Worm (Caenorhabditis elegans) whole organism, midembryonic: ENCODE results near the gene srbc-11.

ENCODE experiments used
- T22C8.4 ChIP-seq: fragments of 200-800 bp; sonication (Bioruptor generic); IDR thresholded peaks from 2 replicates; pipeline ENCODE4 v1.3.6; 2022; ENCODE audit warnings: missing genetic modification characterization, missing compliant biosample characterization
- cog-1 ChIP-seq: sonication (generic microtip); optimal IDR thresholded peaks from 2 replicates; lab custom pipeline; 2016; ENCODE audit warnings: missing genetic modification characterization, missing compliant biosample characterization
- flt-1 ChIP-seq: fragments of 200-800 bp; sonication (Bioruptor generic); IDR thresholded peaks from 2 replicates; pipeline ENCODE4 v1.3.6; 2022; ENCODE audit warnings: missing genetic modification characterization, missing compliant biosample characterization
- klf-2 ChIP-seq: fragments of 200-800 bp; sonication (Bioruptor generic); conservative IDR thresholded peaks from 2 replicates; pipeline ENCODE4 v1.3.6; 2022; ENCODE audit warnings: missing genetic modification reagents, missing genetic modification characterization, missing compliant biosample characterization
- med-1 ChIP-seq: sonication (generic microtip); optimal IDR thresholded peaks from 2 replicates; lab custom pipeline; 2017; ENCODE audit warnings: missing genetic modification characterization, mild to moderate bottlenecking, missing compliant biosample characterization, antibody characterized with exemption, missing genetic modification reagents; ENCODE audit not compliant: insufficient read depth
- ref-1 ChIP-seq: fragments of 200-800 bp; sonication (Bioruptor generic); conservative IDR thresholded peaks from 2 replicates; pipeline ENCODE4 v1.3.6; 2022; ENCODE audit warnings: missing genetic modification reagents, missing genetic modification characterization, missing compliant biosample characterization
- tab-1 ChIP-seq: fragments of 200-800 bp; sonication (Bioruptor generic); IDR thresholded peaks from 2 replicates; pipeline ENCODE4 v1.3.6; 2022; ENCODE audit warnings: missing genetic modification characterization, missing compliant biosample characterization
- ztf-23 ChIP-seq: fragments of 200-800 bp; sonication (Bioruptor generic); IDR thresholded peaks from 2 replicates; pipeline ENCODE4 v1.3.6; 2022; ENCODE audit warnings: missing genetic modification reagents, missing genetic modification characterization, missing compliant biosample characterization
- ztf-29 ChIP-seq: fragments of 200-800 bp; sonication (Bioruptor generic); IDR thresholded peaks from 2 replicates; pipeline ENCODE4 v1.3.6; 2022; ENCODE audit warnings: missing genetic modification reagents, missing genetic modification characterization, missing compliant biosample characterization

The srbc-11 gene

ce11 chrV:7495189-7495588 is at the start of gene srbc-11:
Gene srbc-11, minus strand, starts transcription at chrV:7495289.
- TF ChIP-seq tab-1 (GFP tag; lab: Robert Waterston, UW) (no peak), klf-2 (GFP tag; lab: Robert Waterston, UW) (no peak), med-1 (GFP tag; lab: Kevin White, UChicago) (no peak), cog-1 (tag; lab: Kevin White, UChicago) (no peak), ztf-29 (GFP tag; lab: Robert Waterston, UW) (no peak), ztf-23 (GFP tag; lab: Robert Waterston, UW) (no peak), T22C8.4 (no peak), flt-1 (no peak)

- TF ChIP-seq ref-1 (GFP tag; lab: Robert Waterston, UW), result no peak
Measured at ce11 chrV:7543728-7544127, 48.6 kb upstream of the srbc-11 start.

DNA sequence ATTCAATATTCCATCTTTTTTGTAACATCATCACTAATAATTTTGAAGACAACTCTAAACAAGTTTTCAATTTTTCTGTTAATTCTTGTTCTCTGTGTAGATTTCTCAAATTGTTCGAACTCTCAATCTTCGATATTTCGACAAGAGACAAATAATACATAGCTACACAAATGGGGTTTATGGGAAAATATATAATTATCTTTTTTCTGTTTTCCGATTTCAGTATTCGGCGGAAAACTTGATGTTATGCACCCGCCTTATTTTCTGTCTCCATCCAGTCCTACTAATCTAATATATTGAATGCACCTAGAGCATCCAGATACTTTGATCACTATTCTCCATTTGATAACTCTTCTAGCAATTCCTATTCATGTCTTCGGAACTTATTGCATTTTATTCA is 43.9 kb upstream of the srbc-11 start, which contains the start of gene srh-268:
srh-268 (plus strand) TSS at position 301 of the 400 bp plus-strand sequence.
- TF ChIP-seq ref-1 (GFP tag; lab: Robert Waterston, UW) (no peak), ztf-29 (GFP tag; lab: Robert Waterston, UW) (no peak), flt-1 (no peak), ztf-23 (GFP tag; lab: Robert Waterston, UW) (no peak), T22C8.4 (no peak), med-1 (GFP tag; lab: Kevin White, UChicago) (no peak), cog-1 (tag; lab: Kevin White, UChicago) (no peak), klf-2 (GFP tag; lab: Robert Waterston, UW) (no peak), tab-1 (GFP tag; lab: Robert Waterston, UW) (no peak)

- TF ChIP-seq klf-2 (GFP tag; lab: Robert Waterston, UW) (no peak), cog-1 (tag; lab: Kevin White, UChicago) (no peak), tab-1 (GFP tag; lab: Robert Waterston, UW) (no peak), T22C8.4 (no peak), med-1 (GFP tag; lab: Kevin White, UChicago) (no peak), ztf-29 (GFP tag; lab: Robert Waterston, UW) (no peak), ztf-23 (GFP tag; lab: Robert Waterston, UW) (no peak), flt-1 (no peak), ref-1 (GFP tag; lab: Robert Waterston, UW) (no peak)
Measured at ce11 chrV:7538018-7538417, 42.9 kb upstream of the srbc-11 start, which contains the start of gene C54F6.12. Gene C54F6.12, minus strand, starts transcription at chrV:7538118.

DNA sequence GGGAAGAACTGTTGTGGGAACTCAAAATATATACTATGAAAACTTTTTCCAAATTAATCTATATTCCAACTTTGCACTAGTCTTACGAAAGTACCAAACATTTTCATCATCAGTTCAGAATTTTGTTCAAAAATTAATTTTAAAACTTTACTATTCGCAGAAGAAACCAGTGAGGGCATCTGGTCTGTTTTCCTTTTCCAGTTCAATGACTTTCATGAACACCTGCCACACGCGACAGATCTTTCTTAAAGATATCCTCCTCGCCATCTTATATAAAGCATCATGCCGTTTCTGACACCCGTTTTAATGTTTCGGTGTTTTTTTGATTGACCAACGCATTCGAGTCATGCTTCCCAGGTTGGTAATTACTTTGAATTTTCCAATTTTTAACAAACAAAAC is 37.9 kb upstream of the srbc-11 start, which contains the start of gene C54F6.3:
C54F6.3 (plus strand) TSS at position 301 of the 400 bp plus-strand sequence.
- TF ChIP-seq ztf-23 (GFP tag; lab: Robert Waterston, UW) (no peak), klf-2 (GFP tag; lab: Robert Waterston, UW) (no peak), med-1 (GFP tag; lab: Kevin White, UChicago) (no peak), flt-1 (no peak), ztf-29 (GFP tag; lab: Robert Waterston, UW) (no peak)

DNA sequence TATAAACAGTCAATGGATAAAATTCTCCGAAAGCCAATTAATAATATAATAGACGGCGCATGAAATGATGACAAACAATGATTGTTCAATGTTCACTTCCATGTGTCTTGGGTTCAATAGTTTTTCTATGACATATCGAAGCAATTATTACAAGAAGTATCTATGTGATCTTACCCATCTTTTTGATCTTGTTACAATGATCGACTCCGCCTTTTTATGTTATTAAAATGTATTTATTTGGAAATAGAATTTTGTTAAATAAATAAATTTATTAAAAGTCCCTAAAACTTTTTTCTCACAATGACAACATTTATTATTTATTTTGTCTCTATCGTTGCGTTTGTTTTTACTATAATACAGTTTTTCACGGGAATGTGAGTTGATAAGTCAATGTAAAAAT is 34.8 kb upstream of the srbc-11 start, which contains the start of gene swt-2:
swt-2 (plus strand) TSS at position 301 of the 400 bp plus-strand sequence.
- TF ChIP-seq ztf-23 (GFP tag; lab: Robert Waterston, UW) (no peak), ref-1 (GFP tag; lab: Robert Waterston, UW) (no peak), klf-2 (GFP tag; lab: Robert Waterston, UW) (no peak), T22C8.4 (no peak), tab-1 (GFP tag; lab: Robert Waterston, UW) (no peak), flt-1 (no peak), med-1 (GFP tag; lab: Kevin White, UChicago) (no peak), ztf-29 (GFP tag; lab: Robert Waterston, UW) (no peak), cog-1 (tag; lab: Kevin White, UChicago) (no peak)

- TF ChIP-seq flt-1, result no peak
- no peak for TF ChIP-seq ref-1 (GFP tag; lab: Robert Waterston, UW)
- TF ChIP-seq cog-1 (tag; lab: Kevin White, UChicago), result no peak
- TF ChIP-seq klf-2 (GFP tag; lab: Robert Waterston, UW), result no peak
- no peak for TF ChIP-seq T22C8.4
- no peak for TF ChIP-seq ztf-29 (GFP tag; lab: Robert Waterston, UW)
- TF ChIP-seq tab-1 (GFP tag; lab: Robert Waterston, UW), result no peak
- TF ChIP-seq ztf-23 (GFP tag; lab: Robert Waterston, UW), result no peak
- TF ChIP-seq med-1 (GFP tag; lab: Kevin White, UChicago), result no peak
Measured at ce11 chrV:7528816-7529215, 33.7 kb upstream of the srbc-11 start, which contains the start of gene C54F6.5. Gene C54F6.5, plus strand, starts transcription at chrV:7529116.

DNA sequence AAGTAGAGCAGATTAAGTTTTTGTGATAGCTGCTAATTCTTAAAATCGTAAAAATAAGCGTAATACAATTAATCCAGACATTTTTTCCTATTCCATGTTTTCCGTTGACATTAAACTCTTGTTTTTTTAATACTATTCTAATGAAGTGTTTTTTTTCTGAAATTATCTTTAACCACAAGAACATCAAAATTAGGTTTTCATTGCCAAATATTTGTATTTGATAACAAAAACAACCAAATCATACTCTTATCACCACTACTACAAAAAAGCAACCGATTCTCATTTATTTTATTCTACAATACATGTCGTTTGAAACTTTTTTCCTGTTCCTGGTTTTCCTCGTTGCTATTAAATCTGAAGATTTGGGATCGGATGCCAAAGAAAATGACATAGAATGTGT is 32.1 kb upstream of the srbc-11 start, which contains the start of gene C54F6.17:
C54F6.17 (plus strand) TSS at position 301 of the 400 bp plus-strand sequence.
- TF ChIP-seq T22C8.4 (no peak), cog-1 (tag; lab: Kevin White, UChicago) (no peak)

ce11 chrV:7525695-7526094 is 30.6 kb upstream of the srbc-11 start, which contains the start of gene C54F6.18:
Gene C54F6.18, plus strand, starts transcription at chrV:7525995.
- no peak for TF ChIP-seq klf-2 (GFP tag; lab: Robert Waterston, UW)
- no peak for TF ChIP-seq ztf-29 (GFP tag; lab: Robert Waterston, UW)
- no peak for TF ChIP-seq ref-1 (GFP tag; lab: Robert Waterston, UW)
- TF ChIP-seq med-1 (GFP tag; lab: Kevin White, UChicago), result no peak
- no peak for TF ChIP-seq cog-1 (tag; lab: Kevin White, UChicago)
- no peak for TF ChIP-seq tab-1 (GFP tag; lab: Robert Waterston, UW)
- TF ChIP-seq ztf-23 (GFP tag; lab: Robert Waterston, UW), result no peak
- no peak for TF ChIP-seq T22C8.4
- TF ChIP-seq flt-1, result no peak

DNA sequence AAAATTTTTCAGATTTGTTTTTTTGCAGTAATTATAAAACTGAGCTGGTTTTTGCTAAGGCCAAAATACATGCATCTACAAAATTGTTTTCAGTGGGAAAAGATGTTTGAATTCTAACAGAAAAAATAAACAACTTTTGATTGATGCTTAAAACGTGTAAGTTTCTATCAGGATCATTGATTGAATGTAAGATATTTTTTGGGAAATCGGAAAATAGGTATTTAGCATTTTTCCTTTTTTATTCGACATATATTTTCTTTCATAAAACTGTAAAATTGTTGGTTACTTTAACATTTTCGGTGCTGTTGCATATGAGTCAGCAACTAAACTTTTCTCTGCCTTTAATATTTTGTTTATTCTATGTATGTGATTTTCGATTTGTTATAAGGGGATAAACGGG is 29.4 kb upstream of the srbc-11 start, which contains the start of gene C54F6.20:
C54F6.20 (plus strand) TSS at position 301 of the 400 bp plus-strand sequence.
- TF ChIP-seq cog-1 (tag; lab: Kevin White, UChicago) (no peak), flt-1 (no peak), T22C8.4 (no peak), ztf-23 (GFP tag; lab: Robert Waterston, UW) (no peak), tab-1 (GFP tag; lab: Robert Waterston, UW) (no peak), ref-1 (GFP tag; lab: Robert Waterston, UW) (no peak), klf-2 (GFP tag; lab: Robert Waterston, UW) (no peak), med-1 (GFP tag; lab: Kevin White, UChicago) (no peak), ztf-29 (GFP tag; lab: Robert Waterston, UW) (no peak)
